Fruit fly (Drosophila melanogaster) whole organism, pupa: Measurements from ENCODE around the gene CG2663.
A peak's percentile ranks its signal among the peaks of the same experiment; 100 is the strongest.

Experiments
- CG13204 ChIP-seq: fragments of 200-800 bp; sonication (Bioruptor generic); optimal IDR thresholded peaks from 2 replicates; lab custom pipeline; 2018; ENCODE audit warnings: missing biosample characterization, mild to moderate bottlenecking, missing genetic modification characterization, moderate library complexity
- CG17806 ChIP-seq: fragments of 200-800 bp; sonication (Bioruptor generic); optimal IDR thresholded peaks from 2 replicates; lab custom pipeline; 2018; ENCODE audit warnings: missing biosample characterization, mild to moderate bottlenecking, missing genetic modification characterization, moderate library complexity
- CG32121 ChIP-seq: fragments of 200-800 bp; sonication (Bioruptor generic); IDR thresholded peaks from 2 replicates; pipeline ENCODE4 v1.3.6; 2022; ENCODE audit warnings: missing biosample characterization, missing genetic modification characterization
- CG8159 ChIP-seq: fragments of 200-800 bp; sonication (Bioruptor generic); optimal IDR thresholded peaks from 3 replicates; lab custom pipeline; 2018; ENCODE audit warnings: missing biosample characterization, mild to moderate bottlenecking, missing genetic modification characterization, moderate library complexity
- EcR ChIP-seq: fragments of 200-800 bp; sonication (Bioruptor generic); optimal IDR thresholded peaks from 3 replicates; lab custom pipeline; 2019; ENCODE audit warnings: missing biosample characterization, missing genetic modification characterization, mild to moderate bottlenecking, moderate library complexity, missing genetic modification reagents
- Pif1B ChIP-seq: fragments of 200-800 bp; sonication (Bioruptor generic); optimal IDR thresholded peaks from 3 replicates; lab custom pipeline; 2016; ENCODE audit warnings: missing biosample characterization, missing genetic modification characterization
- fd96Ca ChIP-seq: fragments of 200-800 bp; sonication (Bioruptor generic); IDR thresholded peaks from 3 replicates; pipeline ENCODE4 v1.3.6; 2022; ENCODE audit warnings: missing biosample characterization, missing genetic modification characterization

CG2663 gene

dm6 chr3R:5355135-5355493 lies 48.8 kb downstream of the CG2663 start:
- no peak for TF ChIP-seq Pif1B (GFP tag; lab: Kevin White, UChicago)
- TF ChIP-seq EcR (GFP tag; lab: Kevin White, UChicago): peak; percentile 12
- TF ChIP-seq CG32121: no peak
- TF ChIP-seq CG13204 (GFP tag; lab: Kevin White, UChicago): no peak
- no peak for TF ChIP-seq CG17806 (tag; lab: Kevin White, UChicago)
- TF ChIP-seq, all 21 proteins: peak for 1

- TF ChIP-seq CG8159 (tag; lab: Kevin White, UChicago) (peak; percentile 48), fd96Ca (GFP tag; lab: Robert Waterston, UW) (no peak)
Measured at dm6 chr3R:5354373-5355134, 49.4 kb downstream of the CG2663 start, which contains the start of the genes CG11999 and CG1161. TSS of gene CG11999 (minus strand) at chr3R:5354747. TSS of gene CG1161 (plus strand) at chr3R:5355092.
